Worm (Caenorhabditis elegans): Measurements from ENCODE around the gene F02C9.1.

DNA sequence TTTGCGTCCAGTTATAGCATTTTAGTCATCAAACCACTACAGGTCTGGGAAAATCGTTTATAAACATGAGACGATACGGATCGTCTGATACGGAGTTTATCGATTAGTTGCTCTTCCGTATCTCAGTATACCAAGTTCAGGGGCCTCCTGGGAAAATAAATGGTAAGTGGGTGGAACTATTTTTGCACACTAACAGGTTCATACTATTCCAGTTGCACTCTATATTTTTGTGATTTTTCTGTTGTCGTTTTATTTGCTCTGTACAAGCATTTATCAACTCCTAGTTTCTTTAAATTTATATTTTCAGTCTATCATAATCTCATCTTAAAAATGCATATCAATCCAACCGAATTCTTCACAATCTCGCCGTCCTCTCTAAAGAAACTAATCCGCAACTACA lies 23.5 kb upstream of the F02C9.1 start, which contains the start of gene Y73C8C.3:
- TF ChIP-seq nhr-76 (tag; optimal IDR thresholded peaks at IDR 0.05) (no peak), mep-1 (tag; optimal IDR thresholded peaks at IDR 0.05) (no peak), ces-1 (GFP tag; optimal IDR thresholded peaks at IDR 0.05) (no peak), pha-4 (tag; optimal IDR thresholded peaks at IDR 0.05) (no peak), nhr-237 (tag; optimal IDR thresholded peaks at IDR 0.05) (no peak), elt-3 (tag; optimal IDR thresholded peaks at IDR 0.05) (no peak), snpc-4 (tag; optimal IDR thresholded peaks at IDR 0.05) (no peak), unc-39 (tag; optimal IDR thresholded peaks at IDR 0.05) (no peak), ceh-39 (tag; optimal IDR thresholded peaks at IDR 0.05) (no peak)

Measured in whole organism, mixed stage, embryonic.